Worm (Caenorhabditis elegans) whole organism, dauer: ENCODE measurements around the gene wapl-1.

Experiments
- unc-62 ChIP-seq: sonication (generic microtip); optimal IDR thresholded peaks from 2 replicates; lab custom pipeline; 2017; ENCODE audit warnings: missing biosample characterization, missing genetic modification reagents, missing genetic modification characterization

Gene wapl-1

ce11 chrIV:4402413-4402812, 43.1 kb downstream of the wapl-1 start:
- no peak for TF ChIP-seq unc-62 (GFP tag; lab: Kevin White, UChicago)

DNA sequence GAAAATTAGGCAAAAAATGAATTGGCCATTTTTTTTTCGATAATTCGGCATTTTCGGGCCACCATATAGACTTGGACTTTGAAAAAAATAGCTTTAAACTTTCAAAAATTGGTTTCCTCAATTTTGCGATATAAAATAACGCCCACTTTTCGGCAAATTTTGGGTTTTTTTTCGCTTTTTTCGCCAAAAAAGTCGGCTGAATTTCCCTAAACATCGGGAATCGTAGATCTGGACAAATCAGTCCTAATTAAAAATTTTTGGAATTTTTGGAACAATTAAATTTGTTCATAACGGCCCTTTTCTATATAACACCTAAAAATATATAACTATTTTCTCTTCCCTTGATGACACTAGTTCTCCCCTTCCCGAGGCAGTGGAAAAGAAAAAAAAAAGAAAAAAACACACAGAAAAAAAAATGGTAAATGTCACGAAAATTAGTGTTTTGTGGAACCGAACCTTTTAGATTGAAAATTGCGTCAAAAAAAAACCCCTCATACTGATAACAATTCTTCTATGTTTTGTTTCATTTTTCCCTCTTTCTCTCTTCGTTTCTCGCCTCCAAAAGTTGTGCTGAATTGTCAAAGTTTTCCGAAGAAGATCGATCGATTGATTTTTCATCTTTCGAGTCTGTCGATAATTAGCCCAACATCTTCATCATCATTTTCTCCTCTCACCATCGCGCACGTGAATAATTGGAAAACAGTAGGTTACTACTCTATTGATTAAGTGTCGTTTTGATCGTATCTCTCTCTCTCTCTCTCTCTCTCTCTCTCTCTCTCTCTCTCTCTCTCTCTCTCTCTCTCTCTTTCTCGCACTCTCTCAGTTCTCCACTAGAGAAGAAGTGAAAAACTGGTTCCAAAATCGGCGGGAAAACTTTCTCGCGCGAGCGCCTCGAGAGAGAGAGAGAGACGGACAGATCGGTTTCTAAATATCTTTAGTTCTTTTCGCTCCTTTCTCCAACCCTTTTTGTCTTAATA, 44.9 kb downstream of the wapl-1 start, which contains the start of gene Y24D9A.6:
Gene Y24D9A.6 (minus strand): TSS at position 51 of the 977 bp plus-strand sequence.
- no peak for TF ChIP-seq unc-62 (GFP tag; lab: Kevin White, UChicago)

- TF ChIP-seq unc-62 (GFP tag; lab: Kevin White, UChicago), result no peak
Measured at ce11 chrIV:4399418-4400136, 46.0 kb downstream of the wapl-1 start.

ce11 chrIV:4398890-4399289, 46.6 kb downstream of the wapl-1 start:
- TF ChIP-seq unc-62 (GFP tag; lab: Kevin White, UChicago), result no peak

DNA sequence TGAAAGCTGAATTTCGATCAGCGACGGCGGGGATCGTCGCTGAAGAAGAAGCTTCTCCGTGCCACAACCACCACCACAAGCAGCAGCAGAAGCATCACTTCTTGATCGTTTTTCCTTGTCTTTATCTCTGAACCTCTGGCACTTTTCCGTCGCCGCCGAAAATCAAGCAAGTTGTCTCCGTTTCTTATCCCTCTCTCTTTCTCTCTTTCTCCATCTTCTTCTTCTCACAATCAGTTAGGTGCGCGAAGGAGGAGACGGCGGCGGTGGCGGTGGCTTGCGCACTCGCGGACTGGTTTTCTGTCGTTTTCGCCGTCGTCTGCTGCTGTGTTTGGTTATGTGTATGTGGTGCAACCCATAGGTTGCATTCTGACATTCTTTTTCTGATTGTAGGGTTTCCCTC, 47.1 kb downstream of the wapl-1 start:
- TF ChIP-seq unc-62 (GFP tag; lab: Kevin White, UChicago), result no peak

DNA sequence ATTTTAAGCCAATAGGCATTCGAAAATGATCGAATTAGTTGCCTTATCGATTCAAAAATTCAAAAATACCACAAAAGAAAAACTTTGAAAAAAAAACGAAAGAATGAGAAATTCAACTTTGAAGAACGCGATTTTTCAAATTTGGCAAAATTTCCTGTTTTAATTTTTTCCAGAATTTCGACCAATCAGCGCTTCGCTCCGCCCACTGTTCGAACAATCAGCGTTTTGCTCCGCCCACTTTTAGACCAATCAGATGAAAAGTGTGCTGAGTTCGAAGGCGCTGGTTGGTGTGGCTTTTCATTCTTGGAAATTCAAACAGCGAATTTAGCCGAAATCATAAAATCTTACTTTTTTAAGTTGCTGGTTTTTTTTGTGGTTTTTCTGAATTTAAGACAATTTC, 48.0 kb downstream of the wapl-1 start:
- TF ChIP-seq unc-62 (GFP tag; lab: Kevin White, UChicago), result no peak

- no peak for TF ChIP-seq unc-62 (GFP tag; lab: Kevin White, UChicago)
Measured at ce11 chrIV:4397111-4397510, 48.4 kb downstream of the wapl-1 start.

DNA sequence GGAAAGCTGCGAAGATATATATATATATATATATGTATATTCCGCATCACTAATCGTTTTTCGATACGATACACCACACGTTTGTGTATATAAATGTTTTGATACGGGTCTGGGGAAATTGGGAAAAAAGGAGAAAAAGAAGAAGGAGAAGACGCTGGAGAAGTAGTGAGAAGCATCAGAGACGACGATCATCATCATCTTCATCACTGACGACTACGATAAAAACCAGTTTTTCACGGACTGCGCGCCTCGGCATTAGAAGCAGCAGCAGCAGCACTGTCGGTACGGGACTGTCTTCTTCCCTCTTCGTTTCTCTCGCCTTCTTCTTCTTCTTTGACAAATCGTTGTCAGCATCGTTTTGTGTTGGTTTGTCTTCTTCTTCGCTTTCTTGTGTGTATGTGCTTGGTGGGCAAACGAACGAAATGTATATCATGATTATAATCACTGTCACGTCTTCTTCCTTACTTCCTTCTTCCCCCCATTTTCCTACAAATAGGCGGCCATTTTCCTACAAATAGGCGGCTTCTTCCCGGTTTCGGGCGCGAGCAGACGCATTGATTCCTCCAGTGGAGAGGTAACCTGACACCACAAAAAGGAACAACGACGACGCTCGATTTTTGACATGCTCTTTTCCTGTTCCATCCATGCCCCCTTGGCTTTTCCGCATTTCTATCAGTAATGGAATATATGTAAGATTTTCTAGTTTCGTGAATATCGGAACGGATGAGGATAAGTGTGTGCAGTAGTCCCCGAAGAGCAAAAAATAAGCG, 49.3 kb downstream of the wapl-1 start:
- no peak for TF ChIP-seq unc-62 (GFP tag; lab: Kevin White, UChicago)

ce11 chrIV:4395555-4395954, 50.0 kb downstream of the wapl-1 start:
- no peak for TF ChIP-seq unc-62 (GFP tag; lab: Kevin White, UChicago)

DNA sequence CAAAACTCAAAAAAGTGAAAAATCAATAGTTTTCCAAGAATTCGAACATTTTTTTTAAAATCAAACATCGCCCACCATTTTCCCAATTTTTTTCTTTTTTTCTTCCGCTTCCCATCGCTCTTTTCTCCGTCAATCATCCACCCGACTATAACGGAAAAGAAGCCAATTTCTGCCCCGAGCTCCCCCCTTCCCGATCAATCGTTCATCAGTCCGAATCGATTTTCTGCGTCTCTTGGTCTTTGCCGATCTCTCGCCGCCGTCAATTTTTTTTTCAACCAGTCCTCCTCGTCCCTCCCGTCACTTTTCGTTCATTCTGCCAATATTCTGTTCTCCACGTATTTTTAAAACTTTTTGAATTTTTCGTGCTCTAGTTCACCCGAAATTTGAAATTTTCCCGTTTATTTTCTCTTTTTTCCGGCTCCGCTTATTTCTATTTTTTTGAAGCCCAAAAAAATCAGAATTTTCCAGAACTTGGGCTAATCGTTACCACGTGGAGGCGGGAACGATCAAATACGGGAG, 51.5 kb downstream of the wapl-1 start, which contains the start of gene ell-1:
Gene ell-1 (plus strand): TSS at position 469 of the 519 bp plus-strand sequence.
- no peak for TF ChIP-seq unc-62 (GFP tag; lab: Kevin White, UChicago)

DNA sequence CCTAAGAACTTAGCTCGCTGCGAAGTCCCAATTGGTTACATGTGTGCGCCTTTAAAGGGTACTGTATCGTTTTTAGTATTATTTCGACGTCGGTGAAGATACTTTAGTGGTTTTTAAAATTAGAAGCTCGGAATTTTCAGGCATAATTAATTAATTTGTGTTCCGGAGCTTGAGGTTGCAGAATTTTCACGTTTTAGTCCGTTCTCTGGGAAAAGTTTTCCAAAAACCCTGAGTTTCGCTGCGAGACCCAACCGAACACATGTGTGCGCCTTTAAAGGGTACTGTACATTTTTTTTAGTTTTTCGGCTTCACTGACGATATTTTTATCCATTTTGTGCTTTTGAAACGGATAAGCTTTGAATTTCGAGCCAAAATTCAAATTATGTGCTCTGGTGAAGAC, 52.1 kb downstream of the wapl-1 start:
- TF ChIP-seq unc-62 (GFP tag; lab: Kevin White, UChicago), result no peak
